Worm (Caenorhabditis elegans) whole organism, L4 larva: ENCODE data around the gene pus-1.
A peak's percentile ranks its signal among the peaks of the same experiment; 100 is the strongest.

ENCODE experiments used
- nhr-28 ChIP-seq: fragments of 150-350 bp; optimal IDR thresholded peaks from 2 replicates; lab custom pipeline; 2014; ENCODE audit warnings: missing biosample characterization, missing genetic modification characterization
- unc-62 ChIP-seq, 3 experiments: fragments of 150-350 bp in 1 of 3; sonication (generic microtip); optimal IDR thresholded peaks in 2 of 3; peaks in 1 of 3; 1 replicate in 1 of 3; 2 replicates in 2 of 3; lab custom pipeline; 2014 to 2017; ENCODE audit warnings: missing biosample characterization in 3 of 3, missing genetic modification characterization in 3 of 3, missing genetic modification reagents in 3 of 3, missing genotype in 1 of 3

DNA sequence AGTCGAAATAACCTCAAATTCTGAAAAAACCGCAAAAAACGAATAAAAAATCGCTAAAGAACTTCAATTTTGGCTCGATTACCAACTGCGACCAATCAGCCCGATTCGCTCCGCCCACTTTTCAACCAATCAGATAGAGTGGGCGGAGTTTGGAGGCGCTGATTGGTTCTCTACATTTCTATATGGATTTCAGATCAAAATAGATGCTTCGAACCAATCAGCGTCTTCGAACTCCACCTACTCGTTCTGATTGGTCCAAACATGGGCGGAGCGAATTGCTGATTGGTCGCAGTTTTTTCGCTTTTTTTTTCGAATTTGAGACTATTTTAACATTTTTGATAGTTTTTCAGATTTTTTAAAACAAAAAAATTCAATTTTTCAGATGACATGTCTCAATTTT lies 13.4 kb upstream of the pus-1 start:
- TF ChIP-seq nhr-28 (tag; lab: Kevin White, UChicago) (no peak), unc-62 (GFP tag; optimal IDR thresholded peaks at IDR 0.05 in 1 of 2; lab: Kevin White, UChicago) (peak in 1 of 2 experiments; percentile 48), unc-62 (tag; optimal IDR thresholded peaks at IDR 0.05; lab: Kevin White, UChicago) (no peak)
